Fruit fly (Drosophila melanogaster): ENCODE measurements around the gene Xrcc2.
A peak's percentile ranks its signal among the peaks of the same experiment; 100 is the strongest.

The Xrcc2 gene

DNA sequence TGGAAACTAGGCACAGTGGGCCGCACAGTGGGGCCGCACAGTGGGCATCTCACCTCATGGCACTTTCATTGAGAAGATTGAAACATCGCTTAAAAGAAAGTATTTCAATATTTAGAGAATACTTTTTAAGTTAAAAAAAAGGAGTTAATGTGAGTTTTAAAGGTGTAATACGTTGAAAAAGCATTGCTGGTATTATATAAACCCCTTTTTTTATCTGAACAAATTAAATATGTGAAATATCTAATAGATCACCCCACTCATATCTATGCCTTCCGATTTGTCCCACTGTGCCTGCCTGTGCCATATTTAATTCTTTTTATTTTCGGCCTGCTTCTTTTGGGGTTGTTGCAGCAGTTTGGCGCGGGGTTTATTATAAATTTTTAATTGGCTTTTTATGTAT is 33.4 kb downstream of the Xrcc2 start (continued):
- TF ChIP-seq Hr51 (GFP tag; optimal IDR thresholded peaks at IDR 0.05) (peak in 1 of 2 experiments; percentile 45), Dbx (GFP tag; IDR thresholded peaks at IDR 0.05) (no peak), slbo (GFP tag; IDR thresholded peaks at IDR 0.05) (0 out of 2 replicates have a peak, but pooled peaks have one; percentile 19), Doc2 (GFP tag; IDR thresholded peaks at IDR 0.05) (no peak), CG8924 (tag; optimal IDR thresholded peaks at IDR 0.05) (peak; percentile 23), CG7928 (GFP tag; optimal IDR thresholded peaks at IDR 0.05) (no peak), trem (tag; optimal IDR thresholded peaks at IDR 0.05) (no peak), lilli (GFP tag; optimal IDR thresholded peaks at IDR 0.05) (no peak), ap (GFP tag; IDR thresholded peaks at IDR 0.05) (no peak), dysf (GFP tag; IDR thresholded peaks at IDR 0.05) (0 out of 3 replicates have a peak, but pooled peaks have one; percentile 34), fu2 (GFP tag; optimal IDR thresholded peaks at IDR 0.05) (no peak), CG8089 (GFP tag; optimal IDR thresholded peaks at IDR 0.05) (no peak), ro (GFP tag; IDR thresholded peaks at IDR 0.05) (0 out of 2 replicates have a peak, but pooled peaks have one; percentile 29), Tbp (GFP tag; optimal IDR thresholded peaks at IDR 0.05) (no peak), Ada2b (GFP tag; IDR thresholded peaks at IDR 0.05) (no peak), vnd (GFP tag; IDR thresholded peaks at IDR 0.05; ENCODE audit: partially characterized antibody) (no peak), caup (GFP tag; optimal IDR thresholded peaks at IDR 0.05; ENCODE audit: severe bottlenecking) (no peak), CG4854 (GFP tag; optimal IDR thresholded peaks at IDR 0.05) (no peak), gcm (GFP tag; optimal IDR thresholded peaks at IDR 0.05) (peak; percentile 19), Hr78 (GFP tag; optimal IDR thresholded peaks at IDR 0.05) (no peak), fru (optimal IDR thresholded peaks at IDR 0.05) (no peak), unpg (GFP tag; optimal IDR thresholded peaks at IDR 0.05) (peak; percentile 34), kay (GFP tag; optimal IDR thresholded peaks at IDR 0.05) (peak; percentile 29), CG10431 (GFP tag; optimal IDR thresholded peaks at IDR 0.05) (no peak), Side (GFP tag; optimal IDR thresholded peaks at IDR 0.05) (no peak), nau (GFP tag; optimal IDR thresholded peaks at IDR 0.05) (no peak), dati (GFP tag; IDR thresholded peaks at IDR 0.05) (no peak), mld (GFP tag; IDR thresholded peaks at IDR 0.05; ENCODE audit: partially characterized antibody) (no peak), ind (GFP tag; optimal IDR thresholded peaks at IDR 0.05) (no peak), HLH3B (GFP tag; IDR thresholded peaks at IDR 0.05) (no peak), sima (GFP tag; optimal IDR thresholded peaks at IDR 0.05) (no peak), fd96Cb (tag; optimal IDR thresholded peaks at IDR 0.05) (peak; percentile 33), CG8765 (GFP tag; IDR thresholded peaks at IDR 0.05) (no peak), schlank (tag; optimal IDR thresholded peaks at IDR 0.05) (no peak), sens (GFP tag) (peak; percentile 89), CG17829 (tag; optimal IDR thresholded peaks at IDR 0.05) (peak; percentile 21), bbx (GFP tag; IDR thresholded peaks at IDR 0.05; ENCODE audit: partially characterized antibody) (no peak), cato (GFP tag; optimal IDR thresholded peaks at IDR 0.05; ENCODE audit: borderline replicate concordance) (no peak), CG14050 (GFP tag; IDR thresholded peaks at IDR 0.05) (no peak), Rx (GFP tag; IDR thresholded peaks at IDR 0.05) (no peak), Hmx (GFP tag; optimal IDR thresholded peaks at IDR 0.05) (no peak), ERR (GFP tag; optimal IDR thresholded peaks at IDR 0.05) (no peak), Mes4 (GFP tag; optimal IDR thresholded peaks at IDR 0.05) (no peak), Fer3 (tag; optimal IDR thresholded peaks at IDR 0.05) (no peak), CG15696 (tag; optimal IDR thresholded peaks at IDR 0.05) (no peak), H2.0 (GFP tag; IDR thresholded peaks at IDR 0.05) (no peak), gem (tag; optimal IDR thresholded peaks at IDR 0.05) (peak; percentile 70), CG10274 (GFP tag; optimal IDR thresholded peaks at IDR 0.05) (no peak), CG1602 (GFP tag; optimal IDR thresholded peaks at IDR 0.05) (no peak), CG12219 (GFP tag; optimal IDR thresholded peaks at IDR 0.05) (no peak), TFAM (GFP tag; optimal IDR thresholded peaks at IDR 0.05) (no peak), CG15073 (GFP tag; optimal IDR thresholded peaks at IDR 0.05) (no peak)

Measured in whole organism, embryonic.